Fruit fly (Drosophila melanogaster) whole organism, embryonic: ENCODE measurements around the gene Ant2.

Experiments
- ATbp ChIP-seq: fragments of 200-800 bp; sonication (Bioruptor generic); optimal IDR thresholded peaks from 2 replicates; lab custom pipeline; 2017; ENCODE audit warnings: missing biosample characterization, mild to moderate bottlenecking, missing genetic modification characterization, missing genetic modification reagents
- Adf1 ChIP-seq: fragments of 200-800 bp; sonication (Bioruptor generic); IDR thresholded peaks from 2 replicates; pipeline ENCODE4 v1.3.6; 2022; ENCODE audit warnings: missing biosample characterization, missing genetic modification characterization
- CG17385 ChIP-seq: fragments of 200-800 bp; sonication (Bioruptor generic); optimal IDR thresholded peaks from 3 replicates; lab custom pipeline; 2018; ENCODE audit warnings: missing biosample characterization, mild to moderate bottlenecking, missing genetic modification characterization
- CG18011 ChIP-seq: fragments of 200-800 bp; sonication (Bioruptor generic); optimal IDR thresholded peaks from 2 replicates; lab custom pipeline; 2017; ENCODE audit warnings: missing biosample characterization, missing genetic modification characterization, mild to moderate bottlenecking, moderate library complexity, missing genotype
- CG1832 ChIP-seq: fragments of 200-800 bp; sonication (Bioruptor generic); optimal IDR thresholded peaks from 2 replicates; lab custom pipeline; 2017; ENCODE audit warnings: missing biosample characterization, mild to moderate bottlenecking, missing genetic modification characterization, inconsistent platforms
- CG18599 ChIP-seq: fragments of 200-800 bp; sonication (Bioruptor generic); optimal IDR thresholded peaks from 3 replicates; lab custom pipeline; 2017; ENCODE audit warnings: missing biosample characterization, missing genetic modification characterization, mild to moderate bottlenecking, moderate library complexity, missing genetic modification reagents
- CG30020 ChIP-seq: fragments of 200-800 bp; optimal IDR thresholded peaks from 2 replicates; lab custom pipeline; 2019; ENCODE audit warnings: missing biosample characterization, mild to moderate bottlenecking, missing genetic modification characterization, moderate library complexity
- CG32767 ChIP-seq: fragments of 200-800 bp; sonication (Bioruptor generic); IDR thresholded peaks from 2 replicates; pipeline ENCODE4 v1.3.6; 2022; ENCODE audit warnings: missing biosample characterization, missing genetic modification characterization
- CG34376 ChIP-seq: fragments of 200-800 bp; sonication (Bioruptor generic); optimal IDR thresholded peaks from 2 replicates; lab custom pipeline; 2018; ENCODE audit warnings: missing biosample characterization, mild to moderate bottlenecking, missing genetic modification characterization
- CG4424 ChIP-seq: fragments of 200-800 bp; sonication (Bioruptor generic); optimal IDR thresholded peaks from 3 replicates; lab custom pipeline; 2016; ENCODE audit warnings: missing biosample characterization, missing genetic modification characterization
- CG4707 ChIP-seq: fragments of 200-800 bp; sonication (Bioruptor generic); optimal IDR thresholded peaks from 2 replicates; lab custom pipeline; 2018; ENCODE audit warnings: missing biosample characterization, mild to moderate bottlenecking, missing genetic modification characterization, moderate library complexity
- CG4730 ChIP-seq: fragments of 200-800 bp; sonication (Bioruptor generic); IDR thresholded peaks from 2 replicates; pipeline ENCODE4 v1.3.6; 2022; ENCODE audit warnings: missing biosample characterization, missing genetic modification characterization
- CG5245 ChIP-seq: fragments of 200-800 bp; sonication (Bioruptor generic); optimal IDR thresholded peaks from 3 replicates; lab custom pipeline; 2016; ENCODE audit warnings: missing biosample characterization, missing genetic modification characterization
- CG6254 ChIP-seq: fragments of 200-800 bp; sonication (Bioruptor generic); optimal IDR thresholded peaks from 3 replicates; lab custom pipeline; 2017; ENCODE audit warnings: mild to moderate bottlenecking, missing biosample characterization, missing genetic modification reagents, missing genetic modification characterization
- CG8359 ChIP-seq: fragments of 200-800 bp; sonication (Bioruptor generic); optimal IDR thresholded peaks from 2 replicates; lab custom pipeline; 2017; ENCODE audit warnings: missing biosample characterization, mild to moderate bottlenecking, missing genetic modification characterization, borderline replicate concordance
- CG8924 ChIP-seq: fragments of 200-800 bp; optimal IDR thresholded peaks from 3 replicates; lab custom pipeline; 2019; ENCODE audit warnings: missing biosample characterization, mild to moderate bottlenecking, missing genetic modification characterization, moderate library complexity
- CG9437 ChIP-seq: fragments of 200-800 bp; sonication (Bioruptor generic); optimal IDR thresholded peaks from 2 replicates; lab custom pipeline; 2018; ENCODE audit warnings: missing biosample characterization, mild to moderate bottlenecking, missing genetic modification characterization
- CG9876 ChIP-seq: fragments of 200-800 bp; sonication (Bioruptor generic); optimal IDR thresholded peaks from 2 replicates; lab custom pipeline; 2016; ENCODE audit warnings: missing biosample characterization, missing genetic modification characterization
- Fer1 ChIP-seq: fragments of 200-800 bp; sonication (Bioruptor generic); optimal IDR thresholded peaks from 2 replicates; lab custom pipeline; 2017; ENCODE audit warnings: missing biosample characterization, mild to moderate bottlenecking, missing genetic modification characterization
- H2.0 ChIP-seq: fragments of 200-800 bp; sonication (Bioruptor generic); IDR thresholded peaks from 2 replicates; pipeline ENCODE4 v1.3.6; 2022; ENCODE audit warnings: missing biosample characterization, missing genetic modification characterization
- Hand ChIP-seq: fragments of 200-800 bp; sonication (Bioruptor generic); optimal IDR thresholded peaks from 2 replicates; lab custom pipeline; 2017; ENCODE audit warnings: mild to moderate bottlenecking, missing biosample characterization, missing genetic modification reagents, missing genetic modification characterization
- Hmr ChIP-seq: fragments of 200-800 bp; sonication (Bioruptor generic); optimal IDR thresholded peaks from 3 replicates; lab custom pipeline; 2017; ENCODE audit warnings: mild to moderate bottlenecking, missing biosample characterization, missing genetic modification reagents, missing genetic modification characterization
- MTF-1 ChIP-seq: fragments of 200-800 bp; sonication (Bioruptor generic); optimal IDR thresholded peaks from 2 replicates; lab custom pipeline; 2018; ENCODE audit warnings: missing biosample characterization, mild to moderate bottlenecking, missing genetic modification characterization, borderline replicate concordance
- NC2α ChIP-seq: fragments of 200-800 bp; sonication (Bioruptor generic); optimal IDR thresholded peaks from 2 replicates; lab custom pipeline; 2016; ENCODE audit warnings: missing biosample characterization, missing genetic modification characterization
- NC2β ChIP-seq: fragments of 200-800 bp; sonication (Bioruptor generic); optimal IDR thresholded peaks from 2 replicates; lab custom pipeline; 2016; ENCODE audit warnings: missing biosample characterization, missing genetic modification characterization
- NfI ChIP-seq: fragments of 200-800 bp; sonication (Bioruptor generic); optimal IDR thresholded peaks from 3 replicates; lab custom pipeline; 2018; ENCODE audit warnings: missing biosample characterization, mild to moderate bottlenecking, missing genetic modification characterization, moderate library complexity
- az2 ChIP-seq: fragments of 200-800 bp; sonication (Bioruptor generic); optimal IDR thresholded peaks from 3 replicates; lab custom pipeline; 2016; ENCODE audit warnings: missing biosample characterization, missing genetic modification characterization
- chinmo ChIP-seq: fragments of 200-800 bp; sonication (Bioruptor generic); IDR thresholded peaks from 4 replicates; pipeline ENCODE4 v1.3.6; 2022; ENCODE audit warnings: missing biosample characterization, missing genetic modification characterization; ENCODE audit not compliant: partially characterized antibody
- ci ChIP-seq: fragments of 200-800 bp; sonication (Bioruptor generic); IDR thresholded peaks from 3 replicates; pipeline ENCODE4 v1.3.6; 2022; ENCODE audit warnings: missing biosample characterization, missing genetic modification characterization
- danr ChIP-seq: fragments of 200-800 bp; sonication (Bioruptor generic); IDR thresholded peaks from 2 replicates; pipeline ENCODE4 v1.3.6; 2022; ENCODE audit warnings: missing biosample characterization, missing genetic modification characterization
- dpn ChIP-seq, 2 experiments: fragments of 200-800 bp; sonication (Bioruptor generic); optimal IDR thresholded peaks; 3 replicates each; lab custom pipeline; 2016; ENCODE audit warnings: missing biosample characterization in 2 of 2, missing genetic modification characterization in 2 of 2
- gce ChIP-seq: fragments of 200-800 bp; sonication (Bioruptor generic); IDR thresholded peaks from 3 replicates; pipeline ENCODE4 v1.3.6; 2022; ENCODE audit warnings: missing biosample characterization, missing genetic modification characterization
- her ChIP-seq: fragments of 200-800 bp; sonication (Bioruptor generic); optimal IDR thresholded peaks from 2 replicates; lab custom pipeline; 2016; ENCODE audit warnings: missing biosample characterization, missing genetic modification characterization
- insv ChIP-seq, 2 experiments: fragments of 200-800 bp; sonication (Bioruptor generic); optimal IDR thresholded peaks; 3 replicates each; lab custom pipeline; 2016 to 2018; ENCODE audit warnings: missing biosample characterization in 2 of 2, missing genetic modification characterization in 2 of 2
- jing ChIP-seq: fragments of 200-800 bp; sonication (Bioruptor generic); optimal IDR thresholded peaks from 2 replicates; lab custom pipeline; 2018; ENCODE audit warnings: missing biosample characterization, mild to moderate bottlenecking, missing genetic modification characterization
- kay ChIP-seq: fragments of 200-800 bp; sonication (Bioruptor generic); optimal IDR thresholded peaks from 2 replicates; lab custom pipeline; 2016; ENCODE audit warnings: missing biosample characterization, missing genetic modification characterization
- lab ChIP-seq: fragments of 200-800 bp; sonication (Bioruptor generic); optimal IDR thresholded peaks from 3 replicates; lab custom pipeline; 2017; ENCODE audit warnings: missing biosample characterization, missing genetic modification characterization, mild to moderate bottlenecking, moderate library complexity, missing genetic modification reagents
- lmd ChIP-seq: fragments of 200-800 bp; sonication (Bioruptor generic); IDR thresholded peaks from 2 replicates; pipeline ENCODE4 v1.3.6; 2022; ENCODE audit warnings: missing biosample characterization, missing genetic modification characterization
- nerfin-2 ChIP-seq: fragments of 200-800 bp; sonication (Bioruptor generic); IDR thresholded peaks from 2 replicates; pipeline ENCODE4 v1.3.6; 2022; ENCODE audit warnings: missing biosample characterization, missing genetic modification characterization; ENCODE audit not compliant: partially characterized antibody
- nmo ChIP-seq: fragments of 200-800 bp; sonication (Bioruptor generic); optimal IDR thresholded peaks from 2 replicates; lab custom pipeline; 2018; ENCODE audit warnings: missing biosample characterization, mild to moderate bottlenecking, missing genetic modification characterization, moderate library complexity
- pita ChIP-seq: fragments of 200-800 bp; sonication (Bioruptor generic); optimal IDR thresholded peaks from 2 replicates; lab custom pipeline; 2017; ENCODE audit warnings: missing biosample characterization, mild to moderate bottlenecking, missing genetic modification characterization
- pum ChIP-seq: fragments of 200-800 bp; sonication (Bioruptor generic); optimal IDR thresholded peaks from 2 replicates; lab custom pipeline; 2016; ENCODE audit warnings: missing biosample characterization, missing genetic modification characterization
- row ChIP-seq: fragments of 200-800 bp; sonication (Bioruptor generic); IDR thresholded peaks from 3 replicates; pipeline ENCODE4 v1.3.6; 2022; ENCODE audit warnings: missing biosample characterization, missing genetic modification characterization
- schlank ChIP-seq: fragments of 200-800 bp; sonication (Bioruptor generic); optimal IDR thresholded peaks from 2 replicates; lab custom pipeline; 2018; ENCODE audit warnings: missing biosample characterization, mild to moderate bottlenecking, missing genetic modification characterization
- sens-2 ChIP-seq: fragments of 200-800 bp; sonication (Bioruptor generic); IDR thresholded peaks from 2 replicates; pipeline ENCODE4 v1.3.6; 2022; ENCODE audit warnings: missing biosample characterization, missing genetic modification characterization
- seq ChIP-seq: fragments of 200-800 bp; sonication (Bioruptor generic); IDR thresholded peaks from 2 replicates; pipeline ENCODE4 v1.3.6; 2022; ENCODE audit warnings: missing biosample characterization, missing genetic modification characterization
- sqz ChIP-seq: fragments of 200-800 bp; sonication (Bioruptor generic); optimal IDR thresholded peaks from 3 replicates; lab custom pipeline; 2018; ENCODE audit warnings: missing biosample characterization, mild to moderate bottlenecking, missing genetic modification characterization
- stc ChIP-seq: fragments of 200-800 bp; sonication (Bioruptor generic); IDR thresholded peaks from 2 replicates; pipeline ENCODE4 v1.3.6; 2022; ENCODE audit warnings: missing biosample characterization, missing genetic modification characterization
- tll ChIP-seq, 2 experiments: fragments of 200-800 bp in 1 of 2; fragments of >200 bp in 1 of 2; sonication (Bioruptor generic) in 1 of 2; optimal IDR thresholded peaks; 2 replicates each; lab custom pipeline; 2017 to 2019; ENCODE audit warnings: missing biosample characterization in 2 of 2, missing genetic modification characterization in 2 of 2, mild to moderate bottlenecking in 1 of 2, moderate library complexity in 1 of 2
- trh ChIP-seq: fragments of 200-800 bp; sonication (Bioruptor generic); optimal IDR thresholded peaks from 2 replicates; lab custom pipeline; 2016; ENCODE audit warnings: missing biosample characterization, missing genetic modification characterization

The Ant2 gene

dm6 chrX:10784330-10784778 lies 2.4 kb downstream of the Ant2 start (continued):
- TF ChIP-seq chinmo (GFP tag; lab: Robert Waterston, UW) (peak; percentile 80; the same call in 2 of the 4 replicates), pum (GFP tag; lab: Kevin White, UChicago) (no peak), jing (GFP tag; lab: Kevin White, UChicago) (no peak), CG32767 (no peak), CG18011 (no peak), lmd (no peak), pita (GFP tag; lab: Kevin White, UChicago) (no peak), sens-2 (GFP tag; lab: Robert Waterston, UW) (no peak), MTF-1 (GFP tag; lab: Kevin White, UChicago) (peak; percentile 0), insv (GFP tag; optimal IDR thresholded peaks at IDR 0.05; lab: Kevin White, UChicago) (no peak), CG30020 (tag; lab: Kevin White, UChicago) (no peak), dpn (GFP tag; optimal IDR thresholded peaks at IDR 0.05; lab: Kevin White, UChicago) (no peak), CG4730 (no peak), H2.0 (GFP tag; lab: Robert Waterston, UW) (no peak), Hmr (no peak), CG4707 (GFP tag; lab: Kevin White, UChicago) (no peak), schlank (peak; percentile 6), NfI (GFP tag; lab: Kevin White, UChicago) (no peak), seq (GFP tag; lab: Robert Waterston, UW) (no peak), Fer1 (GFP tag; lab: Kevin White, UChicago) (peak; percentile 8), Adf1 (peak; percentile 97), CG34376 (GFP tag; lab: Kevin White, UChicago) (peak; percentile 17), nmo (no peak), gce (no peak), CG18599 (GFP tag; lab: Kevin White, UChicago) (peak; percentile 26), NC2β (GFP tag; lab: Kevin White, UChicago) (no peak), CG17385 (GFP tag; lab: Kevin White, UChicago) (no peak), az2 (GFP tag; lab: Kevin White, UChicago) (no peak), tll (GFP tag; optimal IDR thresholded peaks at IDR 0.05; lab: Kevin White, UChicago) (no peak), stc (no peak), kay (GFP tag; lab: Kevin White, UChicago) (no peak), CG8359 (GFP tag; lab: Kevin White, UChicago) (no peak), CG1832 (GFP tag; lab: Kevin White, UChicago) (peak; percentile 73), ci (GFP tag; lab: Robert Waterston, UW) (peak; percentile 57; the same call in 2 of the 3 replicates), Hand (GFP tag; lab: Kevin White, UChicago) (no peak), sqz (GFP tag; lab: Kevin White, UChicago) (peak; percentile 87), her (GFP tag; lab: Kevin White, UChicago) (no peak), nerfin-2 (GFP tag; lab: Robert Waterston, UW) (no peak), CG9876 (GFP tag; lab: Kevin White, UChicago) (no peak), trh (GFP tag; lab: Kevin White, UChicago) (no peak), CG5245 (GFP tag; lab: Kevin White, UChicago) (no peak), ATbp (no peak), CG6254 (GFP tag; lab: Kevin White, UChicago) (no peak), CG9437 (GFP tag; lab: Kevin White, UChicago) (no peak), lab (GFP tag; lab: Kevin White, UChicago) (peak; percentile 24), row (GFP tag; lab: Robert Waterston, UW) (peak; percentile 20; the same call in 2 of the 3 replicates), danr (no peak), CG8924 (tag; lab: Kevin White, UChicago) (no peak), NC2α (GFP tag; lab: Kevin White, UChicago) (no peak), CG4424 (no peak)
